Worm (Caenorhabditis elegans) whole organism, L1 larva: ENCODE data around the gene srg-54.
"Not testable (repeated sequence)": the region's sequence is repeated elsewhere in the genome, so short reads cannot be mapped to it uniquely, and the experiment has no call there.

Experiments
- aha-1 ChIP-seq: fragments of 150-350 bp; optimal IDR thresholded peaks from 2 replicates; lab custom pipeline; 2014; ENCODE audit warnings: missing biosample characterization, missing genetic modification characterization
- ama-1 ChIP-seq: fragments of 150-350 bp; optimal IDR thresholded peaks from 2 replicates; lab custom pipeline; 2014
- fkh-10 ChIP-seq: sonication (generic microtip); optimal IDR thresholded peaks from 2 replicates; lab custom pipeline; 2017; ENCODE audit warnings: missing biosample characterization, missing genetic modification reagents, missing genetic modification characterization
- hpl-2 ChIP-seq: fragments of 150-350 bp; optimal IDR thresholded peaks from 2 replicates; lab custom pipeline; 2014; ENCODE audit warnings: missing biosample characterization, missing genetic modification reagents, missing genetic modification characterization
- lsy-2 ChIP-seq, 2 experiments: fragments of 150-350 bp; optimal IDR thresholded peaks; 2 replicates each; lab custom pipeline; 2014; ENCODE audit warnings: missing biosample characterization in 2 of 2, missing genetic modification characterization in 2 of 2
- pax-3 ChIP-seq: fragments of 200-800 bp; sonication (Bioruptor generic); optimal IDR thresholded peaks from 2 replicates; lab custom pipeline; 2018; ENCODE audit warnings: mild to moderate bottlenecking, missing genetic modification characterization, moderate library complexity, missing compliant biosample characterization
- tbx-2 ChIP-seq: sonication (generic microtip); optimal IDR thresholded peaks from 2 replicates; lab custom pipeline; 2016; ENCODE audit warnings: missing genetic modification characterization, missing compliant biosample characterization
- unc-30 ChIP-seq: sonication (generic microtip); optimal IDR thresholded peaks from 2 replicates; lab custom pipeline; 2017; ENCODE audit warnings: missing biosample characterization, missing genetic modification characterization

DNA sequence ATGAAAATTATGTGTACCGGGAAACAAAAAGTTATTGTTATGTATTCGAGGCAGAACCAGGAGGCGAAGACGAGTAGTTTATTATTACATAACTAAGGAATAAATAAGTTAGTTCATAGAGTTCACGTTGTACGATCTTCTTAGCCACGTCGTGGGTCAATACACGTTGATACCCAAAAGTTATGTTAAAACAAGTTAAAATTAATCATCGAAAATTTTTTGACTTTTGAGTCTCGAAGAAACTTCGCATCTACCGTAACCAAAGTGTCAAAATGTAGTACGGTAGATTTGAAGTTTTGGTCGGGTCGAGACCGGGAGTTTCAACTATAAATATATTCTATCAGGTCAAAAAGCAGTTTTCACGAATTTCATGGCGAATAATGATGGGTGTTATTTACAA lies 47.3 kb downstream of the srg-54 start, which contains the start of gene ZC412.10:
- TF ChIP-seq unc-30 (tag; lab: Kevin White, UChicago); tbx-2 (tag; lab: Kevin White, UChicago); fkh-10 (GFP tag; lab: Kevin White, UChicago); pax-3; aha-1 (tag; lab: Kevin White, UChicago); ama-1 (lab: Kevin White, UChicago); hpl-2; lsy-2 (tag; optimal IDR thresholded peaks at IDR 0.05; lab: Kevin White, UChicago): not testable (repeated sequence)
